Worm (Caenorhabditis elegans) whole organism, L4/young adult: ENCODE measurements around the gene gip-1.

ENCODE experiments used
- W03F9.2 ChIP-seq: fragments of 150-350 bp; optimal IDR thresholded peaks from 2 replicates; lab custom pipeline; 2014; ENCODE audit warnings: missing biosample characterization, missing genetic modification characterization
- dao-5 ChIP-seq: sonication (generic microtip); optimal IDR thresholded peaks from 2 replicates; lab custom pipeline; 2016; ENCODE audit warnings: missing genotype, missing genetic modification characterization, moderate library complexity, missing compliant biosample characterization
- him-1 ChIP-seq: sonication (generic microtip); optimal IDR thresholded peaks from 2 replicates; lab custom pipeline; 2016; ENCODE audit warnings: missing genotype, missing genetic modification reagents, missing genetic modification characterization, missing compliant biosample characterization

- TF ChIP-seq dao-5 (tag; lab: Kevin White, UChicago) = no peak
- TF ChIP-seq W03F9.2 (tag; lab: Kevin White, UChicago) = no peak
- no peak for TF ChIP-seq him-1 (tag; lab: Kevin White, UChicago)
Observed at ce11 chrIII:2349956-2350355, 2.6 kb downstream of the gip-1 start.
